Worm (Caenorhabditis elegans) whole organism, L4/young adult: ENCODE measurements around the gene K08E4.2.

ENCODE experiments used
- W03F9.2 ChIP-seq: fragments of 150-350 bp; optimal IDR thresholded peaks from 2 replicates; lab custom pipeline; 2014; ENCODE audit warnings: missing biosample characterization, missing genetic modification characterization
- dao-5 ChIP-seq: sonication (generic microtip); optimal IDR thresholded peaks from 2 replicates; lab custom pipeline; 2016; ENCODE audit warnings: missing genotype, missing genetic modification characterization, moderate library complexity, missing compliant biosample characterization
- him-1 ChIP-seq: sonication (generic microtip); optimal IDR thresholded peaks from 2 replicates; lab custom pipeline; 2016; ENCODE audit warnings: missing genotype, missing genetic modification reagents, missing genetic modification characterization, missing compliant biosample characterization

DNA sequence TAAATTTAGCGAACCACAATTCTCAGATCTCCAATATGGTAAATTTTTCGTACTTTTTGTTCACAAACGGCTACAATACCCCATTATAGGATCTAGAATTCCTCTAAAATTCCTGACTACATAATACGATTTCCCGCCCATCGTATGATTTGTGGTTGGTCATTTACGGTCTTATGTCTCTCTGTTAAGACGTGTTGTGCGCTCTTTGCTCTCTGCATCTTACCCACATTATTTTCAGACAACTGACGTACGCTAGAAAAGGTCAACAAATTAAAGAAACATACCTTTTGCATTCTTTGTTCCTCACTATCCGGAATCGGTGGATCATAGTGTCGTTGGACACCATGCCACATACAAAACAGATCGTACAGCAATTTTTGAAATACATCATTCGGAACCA lies 13.4 kb downstream of the K08E4.2 start:
- no peak for TF ChIP-seq dao-5 (tag; lab: Kevin White, UChicago)
- no peak for TF ChIP-seq W03F9.2 (tag; lab: Kevin White, UChicago)
- no peak for TF ChIP-seq him-1 (tag; lab: Kevin White, UChicago)
